Worm (Caenorhabditis elegans) whole organism, L4 larva: ENCODE data around the gene dod-20.

Source experiments
- F26F4.8 ChIP-seq: fragments of 200-800 bp; sonication (Bioruptor generic); conservative IDR thresholded peaks from 2 replicates; pipeline ENCODE4 v1.3.6; 2022; ENCODE audit warnings: missing genetic modification characterization, missing compliant biosample characterization
- ceh-28 ChIP-seq: fragments of 150-350 bp; optimal IDR thresholded peaks from 2 replicates; lab custom pipeline; 2014; ENCODE audit warnings: missing biosample characterization, missing genetic modification reagents, missing genetic modification characterization
- ceh-82 ChIP-seq: sonication (generic microtip); optimal IDR thresholded peaks from 2 replicates; lab custom pipeline; 2017; ENCODE audit warnings: missing biosample characterization, missing genetic modification characterization
- lin-39 ChIP-seq: fragments of 150-350 bp; optimal IDR thresholded peaks from 2 replicates; lab custom pipeline; 2014; ENCODE audit warnings: missing biosample characterization, missing genetic modification reagents, missing genetic modification characterization
- lir-3 ChIP-seq: sonication (generic microtip); optimal IDR thresholded peaks from 2 replicates; lab custom pipeline; 2016; ENCODE audit warnings: mild to moderate bottlenecking, missing genetic modification characterization, missing compliant biosample characterization

DNA sequence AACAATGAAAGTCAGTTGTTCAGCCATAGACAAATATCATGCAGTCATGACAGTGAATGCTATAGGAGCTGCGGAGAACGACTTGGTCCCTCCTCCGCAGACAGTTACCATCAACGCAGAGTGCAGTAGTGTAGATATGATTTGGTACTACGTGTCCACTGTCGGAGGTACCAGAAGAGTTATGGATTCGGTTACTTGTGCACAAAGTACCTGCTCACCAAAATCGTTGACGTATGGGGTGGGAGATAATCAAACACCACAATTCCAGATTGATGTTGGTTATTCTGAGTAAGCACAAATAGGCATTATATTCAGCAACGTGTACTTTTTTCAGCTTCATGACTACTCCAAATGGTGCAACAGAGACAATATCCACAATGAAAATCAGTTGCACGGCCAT is 10.8 kb downstream of the dod-20 start:
- no peak for TF ChIP-seq lir-3
- TF ChIP-seq ceh-82 (tag; lab: Kevin White, UChicago): no peak
- TF ChIP-seq F26F4.8 (GFP tag; lab: Robert Waterston, UW): no peak
- TF ChIP-seq ceh-28 (tag; lab: Kevin White, UChicago): no peak
- TF ChIP-seq lin-39: no peak
